Worm (Caenorhabditis elegans): ENCODE results near the gene arx-4.

The arx-4 gene

ce11 chrIII:900134-900533 lies 38.0 kb downstream of the arx-4 start (continued):
- TF ChIP-seq rec-8 (tag; optimal IDR thresholded peaks at IDR 0.05) (no peak), lin-35 (GFP tag; optimal IDR thresholded peaks at IDR 0.05) (no peak), ama-1 (optimal IDR thresholded peaks at IDR 0.05) (no peak), ama-1 (GFP tag; optimal IDR thresholded peaks at IDR 0.05) (no peak), ets-4 (GFP tag; optimal IDR thresholded peaks at IDR 0.05) (no peak), nhr-90 (tag; optimal IDR thresholded peaks at IDR 0.05) (no peak), lsy-27 (tag; optimal IDR thresholded peaks at IDR 0.05; ENCODE audit: borderline replicate concordance, insufficient read depth) (no peak), hmg-1.2 (GFP tag; IDR thresholded peaks at IDR 0.05) (no peak), let-607 (tag; optimal IDR thresholded peaks at IDR 0.05) (no peak), athp-1 (tag; optimal IDR thresholded peaks at IDR 0.05) (no peak), lin-40 (tag; optimal IDR thresholded peaks at IDR 0.05) (no peak), die-1 (tag; optimal IDR thresholded peaks at IDR 0.05) (no peak), nfya-1 (tag; optimal IDR thresholded peaks at IDR 0.05; ENCODE audit: borderline replicate concordance, insufficient read depth) (no peak), B0035.1 (tag; optimal IDR thresholded peaks at IDR 0.05) (no peak), hmg-20 (GFP tag; IDR thresholded peaks at IDR 0.05) (no peak), F10E7.11 (tag; optimal IDR thresholded peaks at IDR 0.05) (peak; percentile 20), hlh-12 (tag; optimal IDR thresholded peaks at IDR 0.05) (no peak), nfya-2 (GFP tag; IDR thresholded peaks at IDR 0.05) (no peak), dox-1 (GFP tag; IDR thresholded peaks at IDR 0.05) (0 out of 2 replicates have a peak, but pooled peaks have one; percentile 27), ceh-91 (GFP tag; IDR thresholded peaks at IDR 0.05) (0 out of 2 replicates have a peak, but pooled peaks have one; percentile 9), cebp-2 (GFP tag; IDR thresholded peaks at IDR 0.05) (no peak), ztf-25 (GFP tag; IDR thresholded peaks at IDR 0.05) (no peak), atf-7 (tag; optimal IDR thresholded peaks at IDR 0.05) (no peak), ztf-3 (GFP tag; optimal IDR thresholded peaks at IDR 0.05) (no peak), rcor-1 (GFP tag; IDR thresholded peaks at IDR 0.05) (no peak), C06A6.2 (GFP tag; conservative IDR thresholded peaks at IDR 0.05) (no peak), B0336.3 (GFP tag; IDR thresholded peaks at IDR 0.05) (peak; percentile 46; the same call in 1 of the 2 replicates), F52B5.7 (tag; optimal IDR thresholded peaks at IDR 0.05) (no peak), B0261.1 (tag; optimal IDR thresholded peaks at IDR 0.05) (no peak), C17E4.6 (GFP tag; IDR thresholded peaks at IDR 0.05) (no peak), zim-3 (tag; optimal IDR thresholded peaks at IDR 0.05) (no peak), nhr-120 (GFP tag; IDR thresholded peaks at IDR 0.05) (no peak), F55B11.4 (tag; optimal IDR thresholded peaks at IDR 0.05; ENCODE audit: borderline replicate concordance, insufficient read depth) (no peak), dpff-1 (tag; optimal IDR thresholded peaks at IDR 0.05) (no peak), ztf-28 (GFP tag; IDR thresholded peaks at IDR 0.05) (0 out of 2 replicates have a peak, but pooled peaks have one; percentile 57), tbx-9 (tag; optimal IDR thresholded peaks at IDR 0.05; ENCODE audit: borderline replicate concordance) (no peak), nhr-27 (tag; optimal IDR thresholded peaks at IDR 0.05) (no peak), T07F8.4 (tag; optimal IDR thresholded peaks at IDR 0.05) (no peak), cebp-1 (GFP tag; IDR thresholded peaks at IDR 0.05) (no peak), cebp-1 (tag; optimal IDR thresholded peaks at IDR 0.05) (no peak), ceh-27 (GFP tag; optimal IDR thresholded peaks at IDR 0.05) (no peak), efl-1 (GFP tag; optimal IDR thresholded peaks at IDR 0.05) (no peak), let-526 (GFP tag; IDR thresholded peaks at IDR 0.05) (no peak), zfh-2 (GFP tag; conservative IDR thresholded peaks at IDR 0.05) (no peak), egl-44 (GFP tag; IDR thresholded peaks at IDR 0.05) (no peak), madf-3 (GFP tag; IDR thresholded peaks at IDR 0.05) (no peak), dpl-1 (GFP tag; optimal IDR thresholded peaks at IDR 0.05) (no peak), akir-1 (GFP tag; optimal IDR thresholded peaks at IDR 0.05) (no peak), mel-28 (tag; optimal IDR thresholded peaks at IDR 0.05; ENCODE audit: borderline replicate concordance) (no peak)
